Fruit fly (Drosophila melanogaster) whole organism, embryonic: ENCODE results near the gene CG34288.

Experiments
- Atf3 ChIP-seq: fragments of 200-800 bp; sonication (Bioruptor generic); optimal IDR thresholded peaks from 3 replicates; lab custom pipeline; 2016; ENCODE audit warnings: missing biosample characterization, missing genetic modification characterization
- Atf6 ChIP-seq: fragments of 200-800 bp; sonication (Bioruptor generic); IDR thresholded peaks from 2 replicates; pipeline ENCODE4 v1.3.6; 2022; ENCODE audit warnings: missing biosample characterization, missing genetic modification characterization
- B-H1 ChIP-seq: fragments of 200-800 bp; sonication (Bioruptor generic); IDR thresholded peaks from 3 replicates; pipeline ENCODE4 v1.3.6; 2022; ENCODE audit warnings: missing biosample characterization, missing genetic modification characterization
- BEAF-32 ChIP-seq: fragments of 200-800 bp; sonication (Bioruptor generic); optimal IDR thresholded peaks from 3 replicates; lab custom pipeline; 2017; ENCODE audit warnings: missing biosample characterization, missing genetic modification characterization, mild to moderate bottlenecking, moderate library complexity, missing genetic modification reagents
- Blimp-1 ChIP-seq: fragments of 200-800 bp; sonication (Bioruptor generic); optimal IDR thresholded peaks from 3 replicates; lab custom pipeline; 2018; ENCODE audit warnings: missing biosample characterization, missing genetic modification characterization, mild to moderate bottlenecking, moderate library complexity, missing genetic modification reagents
- CG10654 ChIP-seq: fragments of 200-800 bp; sonication (Bioruptor generic); optimal IDR thresholded peaks from 2 replicates; lab custom pipeline; 2016; ENCODE audit warnings: missing biosample characterization, missing genetic modification characterization
- CG11247 ChIP-seq: fragments of 200-800 bp; sonication (Bioruptor generic); IDR thresholded peaks from 2 replicates; pipeline ENCODE4 v1.3.6; 2022; ENCODE audit warnings: missing biosample characterization, missing genetic modification characterization
- CG12155 ChIP-seq: fragments of 200-800 bp; sonication (Bioruptor generic); optimal IDR thresholded peaks from 3 replicates; lab custom pipeline; 2016; ENCODE audit warnings: missing biosample characterization, missing genetic modification characterization
- CG12219 ChIP-seq: fragments of 200-800 bp; sonication (Bioruptor generic); optimal IDR thresholded peaks from 3 replicates; lab custom pipeline; 2018; ENCODE audit warnings: missing biosample characterization, mild to moderate bottlenecking, missing genetic modification characterization
- CG13287 ChIP-seq: fragments of 200-800 bp; sonication (Bioruptor generic); IDR thresholded peaks from 2 replicates; pipeline ENCODE4 v1.3.6; 2022; ENCODE audit warnings: missing biosample characterization, missing genetic modification characterization; ENCODE audit not compliant: partially characterized antibody
- CG14860 ChIP-seq: fragments of 200-800 bp; sonication (Bioruptor generic); IDR thresholded peaks from 3 replicates; pipeline ENCODE4 v1.3.6; 2022; ENCODE audit warnings: missing biosample characterization, missing genetic modification characterization; ENCODE audit not compliant: partially characterized antibody
- CG1529 ChIP-seq: fragments of 200-800 bp; sonication (Bioruptor generic); optimal IDR thresholded peaks from 3 replicates; lab custom pipeline; 2018; ENCODE audit warnings: missing biosample characterization, missing genetic modification characterization
- CG15479 ChIP-seq: fragments of 200-800 bp; sonication (Bioruptor generic); optimal IDR thresholded peaks from 3 replicates; lab custom pipeline; 2019; ENCODE audit warnings: missing biosample characterization, mild to moderate bottlenecking, missing genetic modification characterization, moderate library complexity
- CG17612 ChIP-seq: fragments of 200-800 bp; sonication (Bioruptor generic); IDR thresholded peaks from 2 replicates; pipeline ENCODE4 v1.3.6; 2022; ENCODE audit warnings: missing biosample characterization, missing genetic modification characterization
- CG2202 ChIP-seq: fragments of 200-800 bp; sonication (Bioruptor generic); optimal IDR thresholded peaks from 2 replicates; lab custom pipeline; 2018; ENCODE audit warnings: missing biosample characterization, mild to moderate bottlenecking, missing genetic modification characterization
- CG2712 ChIP-seq: fragments of 200-800 bp; optimal IDR thresholded peaks from 3 replicates; lab custom pipeline; 2019; ENCODE audit warnings: missing biosample characterization, mild to moderate bottlenecking, missing genetic modification characterization, moderate library complexity
- CG32767 ChIP-seq: fragments of 200-800 bp; sonication (Bioruptor generic); IDR thresholded peaks from 2 replicates; pipeline ENCODE4 v1.3.6; 2022; ENCODE audit warnings: missing biosample characterization, missing genetic modification characterization
- CG3281 ChIP-seq: fragments of 200-800 bp; sonication (Bioruptor generic); optimal IDR thresholded peaks from 3 replicates; lab custom pipeline; 2017; ENCODE audit warnings: missing biosample characterization, mild to moderate bottlenecking, missing genetic modification characterization
- CG33557 ChIP-seq: fragments of 200-800 bp; sonication (Bioruptor generic); optimal IDR thresholded peaks from 2 replicates; lab custom pipeline; 2019; ENCODE audit warnings: missing biosample characterization, mild to moderate bottlenecking, missing genetic modification characterization, moderate library complexity
- CG6683 ChIP-seq: fragments of 200-800 bp; sonication (Bioruptor generic); optimal IDR thresholded peaks from 2 replicates; lab custom pipeline; 2017; ENCODE audit warnings: missing biosample characterization, mild to moderate bottlenecking, missing genetic modification characterization, missing genetic modification reagents
- CG8281 ChIP-seq: fragments of 200-800 bp; sonication (Bioruptor generic); optimal IDR thresholded peaks from 2 replicates; lab custom pipeline; 2018; ENCODE audit warnings: missing biosample characterization, mild to moderate bottlenecking, missing genetic modification characterization, moderate library complexity
- CG8359 ChIP-seq: fragments of 200-800 bp; sonication (Bioruptor generic); optimal IDR thresholded peaks from 2 replicates; lab custom pipeline; 2017; ENCODE audit warnings: missing biosample characterization, mild to moderate bottlenecking, missing genetic modification characterization, borderline replicate concordance
- CG8388 ChIP-seq: fragments of 200-800 bp; sonication (Bioruptor generic); optimal IDR thresholded peaks from 2 replicates; lab custom pipeline; 2019; ENCODE audit warnings: missing biosample characterization, mild to moderate bottlenecking, missing genetic modification characterization, moderate library complexity
- CG8944 ChIP-seq: fragments of 200-800 bp; sonication (Bioruptor generic); optimal IDR thresholded peaks from 3 replicates; lab custom pipeline; 2016; ENCODE audit warnings: missing biosample characterization, missing genetic modification characterization
- CkIIα-i1 ChIP-seq: fragments of 200-800 bp; sonication (Bioruptor generic); IDR thresholded peaks from 2 replicates; pipeline ENCODE4 v1.3.6; 2022; ENCODE audit warnings: missing biosample characterization, missing genetic modification characterization
- Dek ChIP-seq: fragments of 200-800 bp; sonication (Bioruptor generic); optimal IDR thresholded peaks from 3 replicates; lab custom pipeline; 2019; ENCODE audit warnings: missing biosample characterization, mild to moderate bottlenecking, missing genetic modification characterization, moderate library complexity
- GATAe ChIP-seq: fragments of 200-800 bp; sonication (Bioruptor generic); conservative IDR thresholded peaks from 2 replicates; pipeline ENCODE4 v1.3.6; 2022; ENCODE audit warnings: missing biosample characterization, missing genetic modification characterization
- Max ChIP-seq: fragments of 200-800 bp; sonication (Bioruptor generic); optimal IDR thresholded peaks from 2 replicates; lab custom pipeline; 2016; ENCODE audit warnings: missing biosample characterization, mild to moderate bottlenecking, missing genetic modification characterization
- Mes4 ChIP-seq: fragments of 200-800 bp; sonication (Bioruptor generic); optimal IDR thresholded peaks from 2 replicates; lab custom pipeline; 2016; ENCODE audit warnings: missing biosample characterization, missing genetic modification characterization
- Myb ChIP-seq: fragments of 200-800 bp; sonication (Bioruptor generic); optimal IDR thresholded peaks from 2 replicates; lab custom pipeline; 2016; ENCODE audit warnings: missing biosample characterization, missing genetic modification characterization
- NC2β ChIP-seq: fragments of 200-800 bp; sonication (Bioruptor generic); optimal IDR thresholded peaks from 2 replicates; lab custom pipeline; 2016; ENCODE audit warnings: missing biosample characterization, missing genetic modification characterization
- NfI ChIP-seq: fragments of 200-800 bp; sonication (Bioruptor generic); optimal IDR thresholded peaks from 3 replicates; lab custom pipeline; 2018; ENCODE audit warnings: missing biosample characterization, mild to moderate bottlenecking, missing genetic modification characterization, moderate library complexity
- Sox102F ChIP-seq: fragments of 200-800 bp; sonication (Bioruptor generic); optimal IDR thresholded peaks from 2 replicates; lab custom pipeline; 2018; ENCODE audit warnings: missing biosample characterization, mild to moderate bottlenecking, missing genetic modification characterization, moderate library complexity
- ash1 ChIP-seq: fragments of 200-800 bp; sonication (Bioruptor generic); optimal IDR thresholded peaks from 2 replicates; lab custom pipeline; 2018; ENCODE audit warnings: missing biosample characterization, mild to moderate bottlenecking, missing genetic modification characterization
- cato ChIP-seq: fragments of 200-800 bp; sonication (Bioruptor generic); optimal IDR thresholded peaks from 2 replicates; lab custom pipeline; 2016; ENCODE audit warnings: missing biosample characterization, missing genetic modification characterization, borderline replicate concordance
- chinmo ChIP-seq: fragments of 200-800 bp; sonication (Bioruptor generic); IDR thresholded peaks from 4 replicates; pipeline ENCODE4 v1.3.6; 2022; ENCODE audit warnings: missing biosample characterization, missing genetic modification characterization; ENCODE audit not compliant: partially characterized antibody
- dysf ChIP-seq: fragments of 200-800 bp; sonication (Bioruptor generic); IDR thresholded peaks from 3 replicates; pipeline ENCODE4 v1.3.6; 2022; ENCODE audit warnings: missing biosample characterization, missing genetic modification characterization
- grau ChIP-seq: fragments of 200-800 bp; optimal IDR thresholded peaks from 3 replicates; lab custom pipeline; 2019; ENCODE audit warnings: missing biosample characterization, mild to moderate bottlenecking, missing genetic modification characterization, moderate library complexity
- hkb ChIP-seq, 2 experiments: fragments of 200-800 bp in 1 of 2; fragments of >200 bp in 1 of 2; sonication (Bioruptor generic) in 1 of 2; IDR thresholded peaks in 1 of 2; optimal IDR thresholded peaks in 1 of 2; 2 replicates each; pipeline versions ENCODE4 v1.3.6 to Lab custom; 2017 to 2022; ENCODE audit warnings: missing biosample characterization in 1 of 2, missing genetic modification characterization in 1 of 2
- hth ChIP-seq: fragments of >200 bp; optimal IDR thresholded peaks from 2 replicates; lab custom pipeline; 2017; ENCODE audit warnings: inconsistent platforms
- ind ChIP-seq: fragments of 200-800 bp; sonication (Bioruptor generic); optimal IDR thresholded peaks from 3 replicates; lab custom pipeline; 2016; ENCODE audit warnings: missing biosample characterization, missing genetic modification characterization
- jigr1 ChIP-seq: fragments of 200-800 bp; sonication (Bioruptor generic); IDR thresholded peaks from 3 replicates; pipeline ENCODE4 v1.3.6; 2022; ENCODE audit warnings: missing biosample characterization, missing genetic modification characterization
- klu ChIP-seq: fragments of 200-800 bp; sonication (Bioruptor generic); IDR thresholded peaks from 2 replicates; pipeline ENCODE4 v1.3.6; 2022; ENCODE audit warnings: missing biosample characterization, missing genetic modification characterization
- pnt ChIP-seq: fragments of 200-800 bp; sonication (Bioruptor generic); optimal IDR thresholded peaks from 3 replicates; lab custom pipeline; 2016; ENCODE audit warnings: missing biosample characterization, missing genetic modification characterization
- salm ChIP-seq: fragments of 200-800 bp; sonication (Bioruptor generic); optimal IDR thresholded peaks from 2 replicates; lab custom pipeline; 2018; ENCODE audit warnings: missing biosample characterization, mild to moderate bottlenecking, missing genetic modification characterization
- tll ChIP-seq, 2 experiments: fragments of 200-800 bp in 1 of 2; fragments of >200 bp in 1 of 2; sonication (Bioruptor generic) in 1 of 2; optimal IDR thresholded peaks; 2 replicates each; lab custom pipeline; 2017 to 2019; ENCODE audit warnings: missing biosample characterization in 2 of 2, missing genetic modification characterization in 2 of 2, mild to moderate bottlenecking in 1 of 2, moderate library complexity in 1 of 2
- tna ChIP-seq: fragments of 200-800 bp; sonication (Bioruptor generic); IDR thresholded peaks from 2 replicates; pipeline ENCODE4 v1.3.6; 2022; ENCODE audit warnings: missing biosample characterization, missing genetic modification characterization; ENCODE audit not compliant: partially characterized antibody
- wor ChIP-seq: fragments of 200-800 bp; sonication (Bioruptor generic); IDR thresholded peaks from 2 replicates; pipeline ENCODE4 v1.3.6; 2022; ENCODE audit warnings: missing biosample characterization, missing genetic modification characterization
- zen2 ChIP-seq: fragments of 200-800 bp; sonication (Bioruptor generic); IDR thresholded peaks from 3 replicates; pipeline ENCODE4 v1.3.6; 2022; ENCODE audit warnings: missing biosample characterization, missing genetic modification characterization; ENCODE audit not compliant: partially characterized antibody

CG34288 gene

dm6 chr3R:22447874-22448254 lies 801 bp upstream of the CG34288 start, which contains the start of gene CG34376 (continued):
- peak; percentile 7; the same call in 1 of the 2 replicates for TF ChIP-seq CG11247 (GFP tag; lab: Robert Waterston, UW)
- TF ChIP-seq Sox102F (GFP tag; lab: Kevin White, UChicago), result peak; percentile 35
- TF ChIP-seq Atf6 (GFP tag; lab: Robert Waterston, UW), result no peak
- TF ChIP-seq CG1529 (GFP tag; lab: Kevin White, UChicago), result no peak
- no peak for TF ChIP-seq Max (GFP tag; lab: Kevin White, UChicago)
- TF ChIP-seq BEAF-32 (GFP tag; lab: Kevin White, UChicago), result peak; percentile 56
- peak; percentile 4; the same call in 1 of the 3 replicates for TF ChIP-seq dysf (GFP tag; lab: Robert Waterston, UW)
- TF ChIP-seq Blimp-1, result no peak
- TF ChIP-seq CG12219 (GFP tag; lab: Kevin White, UChicago), result peak; percentile 9
- no peak for TF ChIP-seq pnt (GFP tag; lab: Kevin White, UChicago)
- TF ChIP-seq Atf3 (GFP tag; lab: Kevin White, UChicago), result no peak
- TF ChIP-seq Mes4 (GFP tag; lab: Kevin White, UChicago), result no peak
- TF ChIP-seq GATAe (GFP tag; lab: Robert Waterston, UW), result peak; percentile 93
- TF ChIP-seq salm (tag; lab: Kevin White, UChicago), result peak; percentile 27
- TF ChIP-seq CG32767 (GFP tag; lab: Robert Waterston, UW), result 0 out of 2 replicates have a peak, but pooled peaks have one; percentile 25
- no peak for TF ChIP-seq cato
- TF ChIP-seq Myb (GFP tag; lab: Kevin White, UChicago), result peak; percentile 50
- no peak for TF ChIP-seq jigr1 (GFP tag; lab: Robert Waterston, UW)
- no peak for TF ChIP-seq CG10654 (GFP tag; lab: Kevin White, UChicago)
- no peak for TF ChIP-seq CG8388 (GFP tag; lab: Kevin White, UChicago)
- TF ChIP-seq zen2 (GFP tag; lab: Robert Waterston, UW), result no peak
- peak; percentile 29 for TF ChIP-seq CG2712 (tag; lab: Kevin White, UChicago)
- TF ChIP-seq CG8281, result no peak
- TF ChIP-seq NC2β (GFP tag; lab: Kevin White, UChicago), result no peak
- no peak for TF ChIP-seq CkIIα-i1
- no peak for TF ChIP-seq CG14860 (GFP tag; lab: Robert Waterston, UW)
- no peak for TF ChIP-seq CG15479
- no peak for TF ChIP-seq tll (GFP tag; optimal IDR thresholded peaks at IDR 0.05; lab: Kevin White, UChicago)
- no peak for TF ChIP-seq hkb (optimal IDR thresholded peaks at IDR 0.05; lab: Kevin White, UChicago)
- peak; percentile 45 for TF ChIP-seq hkb (GFP tag; IDR thresholded peaks at IDR 0.05; lab: Robert Waterston, UW)
- TF ChIP-seq CG13287 (GFP tag; lab: Robert Waterston, UW), result peak; percentile 26; the same call in 1 of the 2 replicates
- TF ChIP-seq NfI, result peak; percentile 49
- TF ChIP-seq CG8944 (GFP tag; lab: Kevin White, UChicago), result no peak
- TF ChIP-seq CG6683 (GFP tag; lab: Kevin White, UChicago), result no peak
- peak; percentile 37 for TF ChIP-seq B-H1 (GFP tag; lab: Robert Waterston, UW)
- no peak; the same call in 1 of the 2 replicates for TF ChIP-seq tna (GFP tag; lab: Robert Waterston, UW)
- no peak for TF ChIP-seq CG17612 (GFP tag; lab: Robert Waterston, UW)
- TF ChIP-seq CG2202 (tag; lab: Kevin White, UChicago), result no peak
- peak; percentile 72 for TF ChIP-seq ash1 (GFP tag; lab: Kevin White, UChicago)
- peak; percentile 34; the same call in 1 of the 2 replicates for TF ChIP-seq klu (GFP tag; lab: Robert Waterston, UW)
- TF ChIP-seq grau (tag; lab: Kevin White, UChicago), result peak; percentile 41
- no peak for TF ChIP-seq CG33557 (GFP tag; lab: Kevin White, UChicago)
- no peak for TF ChIP-seq hth (lab: Kevin White, UChicago)
- TF ChIP-seq Dek (tag; lab: Kevin White, UChicago), result peak; percentile 63
- no peak for TF ChIP-seq ind
- 0 out of 4 replicates have a peak, but pooled peaks have one; percentile 44 for TF ChIP-seq chinmo (GFP tag; lab: Robert Waterston, UW)
- TF ChIP-seq CG12155, result no peak
- TF ChIP-seq CG8359 (GFP tag; lab: Kevin White, UChicago), result no peak
- TF ChIP-seq wor (GFP tag; lab: Robert Waterston, UW), result no peak
- TF ChIP-seq CG3281, result peak; percentile 49
